Fruit fly (Drosophila melanogaster) whole organism, pupa: ENCODE data around the gene Hph.

Experiments
- CG13204 ChIP-seq: fragments of 200-800 bp; sonication (Bioruptor generic); optimal IDR thresholded peaks from 2 replicates; lab custom pipeline; 2018; ENCODE audit warnings: missing biosample characterization, mild to moderate bottlenecking, missing genetic modification characterization, moderate library complexity
- CG15710 ChIP-seq: fragments of 200-800 bp; sonication (Bioruptor generic); optimal IDR thresholded peaks from 2 replicates; lab custom pipeline; 2018; ENCODE audit warnings: missing biosample characterization, mild to moderate bottlenecking, missing genetic modification characterization, moderate library complexity
- CG32121 ChIP-seq: fragments of 200-800 bp; sonication (Bioruptor generic); IDR thresholded peaks from 2 replicates; pipeline ENCODE4 v1.3.6; 2022; ENCODE audit warnings: missing biosample characterization, missing genetic modification characterization
- CG8301 ChIP-seq: fragments of 200-800 bp; sonication (Bioruptor generic); optimal IDR thresholded peaks from 2 replicates; lab custom pipeline; 2018; ENCODE audit warnings: missing biosample characterization, mild to moderate bottlenecking, missing genetic modification characterization
- EcR ChIP-seq: fragments of 200-800 bp; sonication (Bioruptor generic); optimal IDR thresholded peaks from 3 replicates; lab custom pipeline; 2019; ENCODE audit warnings: missing biosample characterization, missing genetic modification characterization, mild to moderate bottlenecking, moderate library complexity, missing genetic modification reagents
- Pif1B ChIP-seq: fragments of 200-800 bp; sonication (Bioruptor generic); optimal IDR thresholded peaks from 3 replicates; lab custom pipeline; 2016; ENCODE audit warnings: missing biosample characterization, missing genetic modification characterization
- Snoo ChIP-seq: fragments of 200-800 bp; sonication (Bioruptor generic); optimal IDR thresholded peaks from 3 replicates; lab custom pipeline; 2017; ENCODE audit warnings: missing biosample characterization, mild to moderate bottlenecking, missing genetic modification characterization, inconsistent platforms
- fd96Ca ChIP-seq: fragments of 200-800 bp; sonication (Bioruptor generic); IDR thresholded peaks from 3 replicates; pipeline ENCODE4 v1.3.6; 2022; ENCODE audit warnings: missing biosample characterization, missing genetic modification characterization

dm6 chr3R:5263311-5264250, 6.7 kb downstream of the Hph start:
- peak; percentile 61 for TF ChIP-seq Pif1B (GFP tag; lab: Kevin White, UChicago)
- peak; percentile 28 for TF ChIP-seq CG8301
- TF ChIP-seq fd96Ca = 0 out of 3 replicates have a peak, but pooled peaks have one; percentile 44
- 0 out of 2 replicates have a peak, but pooled peaks have one; percentile 57 for TF ChIP-seq CG32121
- peak; percentile 77 for TF ChIP-seq CG15710 (tag; lab: Kevin White, UChicago)
- TF ChIP-seq EcR (GFP tag; lab: Kevin White, UChicago) = peak; percentile 94
- TF ChIP-seq CG13204 (GFP tag; lab: Kevin White, UChicago) = peak; percentile 44
- TF ChIP-seq Snoo (tag; lab: Kevin White, UChicago) = peak; percentile 36
